Worm (Caenorhabditis elegans) whole organism, midembryonic: ENCODE results near the gene Y51H4A.935.
A peak's percentile ranks its signal among the peaks of the same experiment; 100 is the strongest.
"Not testable (repeated sequence)": the region's sequence is repeated elsewhere in the genome, so short reads cannot be mapped to it uniquely, and the experiment has no call there.

Experiments used
- T22C8.4 ChIP-seq: fragments of 200-800 bp; sonication (Bioruptor generic); IDR thresholded peaks from 2 replicates; pipeline ENCODE4 v1.3.6; 2022; ENCODE audit warnings: missing genetic modification characterization, missing compliant biosample characterization
- cog-1 ChIP-seq: sonication (generic microtip); optimal IDR thresholded peaks from 2 replicates; lab custom pipeline; 2016; ENCODE audit warnings: missing genetic modification characterization, missing compliant biosample characterization
- flt-1 ChIP-seq: fragments of 200-800 bp; sonication (Bioruptor generic); IDR thresholded peaks from 2 replicates; pipeline ENCODE4 v1.3.6; 2022; ENCODE audit warnings: missing genetic modification characterization, missing compliant biosample characterization
- klf-2 ChIP-seq: fragments of 200-800 bp; sonication (Bioruptor generic); conservative IDR thresholded peaks from 2 replicates; pipeline ENCODE4 v1.3.6; 2022; ENCODE audit warnings: missing genetic modification reagents, missing genetic modification characterization, missing compliant biosample characterization
- med-1 ChIP-seq: sonication (generic microtip); optimal IDR thresholded peaks from 2 replicates; lab custom pipeline; 2017; ENCODE audit warnings: missing genetic modification characterization, mild to moderate bottlenecking, missing compliant biosample characterization, antibody characterized with exemption, missing genetic modification reagents; ENCODE audit not compliant: insufficient read depth
- ref-1 ChIP-seq: fragments of 200-800 bp; sonication (Bioruptor generic); conservative IDR thresholded peaks from 2 replicates; pipeline ENCODE4 v1.3.6; 2022; ENCODE audit warnings: missing genetic modification reagents, missing genetic modification characterization, missing compliant biosample characterization
- tab-1 ChIP-seq: fragments of 200-800 bp; sonication (Bioruptor generic); IDR thresholded peaks from 2 replicates; pipeline ENCODE4 v1.3.6; 2022; ENCODE audit warnings: missing genetic modification characterization, missing compliant biosample characterization
- ztf-23 ChIP-seq: fragments of 200-800 bp; sonication (Bioruptor generic); IDR thresholded peaks from 2 replicates; pipeline ENCODE4 v1.3.6; 2022; ENCODE audit warnings: missing genetic modification reagents, missing genetic modification characterization, missing compliant biosample characterization
- ztf-29 ChIP-seq: fragments of 200-800 bp; sonication (Bioruptor generic); IDR thresholded peaks from 2 replicates; pipeline ENCODE4 v1.3.6; 2022; ENCODE audit warnings: missing genetic modification reagents, missing genetic modification characterization, missing compliant biosample characterization

The Y51H4A.935 gene

ce11 chrIV:16489958-16490357 is 17.1 kb downstream of the Y51H4A.935 start:
- TF ChIP-seq T22C8.4 (GFP tag; lab: Robert Waterston, UW) (0 out of 2 replicates have a peak, but pooled peaks have one; percentile 17), ztf-29 (GFP tag; lab: Robert Waterston, UW) (no peak), tab-1 (GFP tag; lab: Robert Waterston, UW) (0 out of 2 replicates have a peak, but pooled peaks have one; percentile 23), ztf-23 (GFP tag; lab: Robert Waterston, UW) (no peak)

ce11 chrIV:16488921-16489320 is 18.1 kb downstream of the Y51H4A.935 start, which contains the start of gene rho-1:
Gene rho-1 (minus strand): TSS chrIV:16489021.
- TF ChIP-seq T22C8.4 (GFP tag; lab: Robert Waterston, UW) = no peak
- no peak for TF ChIP-seq tab-1 (GFP tag; lab: Robert Waterston, UW)
- no peak for TF ChIP-seq cog-1 (tag; lab: Kevin White, UChicago)
- no peak for TF ChIP-seq med-1 (GFP tag; lab: Kevin White, UChicago)
- no peak for TF ChIP-seq ref-1 (GFP tag; lab: Robert Waterston, UW)
- no peak for TF ChIP-seq ztf-29 (GFP tag; lab: Robert Waterston, UW)
- TF ChIP-seq ztf-23 (GFP tag; lab: Robert Waterston, UW) = no peak
- TF ChIP-seq klf-2 (GFP tag; lab: Robert Waterston, UW) = no peak
- no peak for TF ChIP-seq flt-1

- TF ChIP-seq tab-1 (GFP tag; lab: Robert Waterston, UW) (no peak), T22C8.4 (GFP tag; lab: Robert Waterston, UW) (0 out of 2 replicates have a peak, but pooled peaks have one; percentile 50)
These were observed 23.5 kb downstream of the Y51H4A.935 start for ce11 chrIV:16483273-16484204.

ce11 chrIV:16482790-16483189 is 24.2 kb downstream of the Y51H4A.935 start:
- TF ChIP-seq ztf-23 (GFP tag; lab: Robert Waterston, UW) (no peak), T22C8.4 (GFP tag; lab: Robert Waterston, UW) (peak; percentile 51; the same call in 1 of the 2 replicates)

ce11 chrIV:16480888-16481287 is 26.1 kb downstream of the Y51H4A.935 start, which contains the start of gene Y51H4A.938:
Gene Y51H4A.938 (plus strand): TSS chrIV:16481188.
- not testable (repeated sequence) for TF ChIP-seq T22C8.4, ref-1, klf-2 (GFP tag; lab: Robert Waterston, UW)

ce11 chrIV:16477169-16477568 is 29.9 kb downstream of the Y51H4A.935 start, which contains the start of gene Y51H4A.1:
Gene Y51H4A.1 (minus strand): TSS chrIV:16477295.
- TF ChIP-seq klf-2 (GFP tag; lab: Robert Waterston, UW) = no peak
- no peak for TF ChIP-seq tab-1 (GFP tag; lab: Robert Waterston, UW)
- TF ChIP-seq ref-1 (GFP tag; lab: Robert Waterston, UW) = no peak
- TF ChIP-seq ztf-23 (GFP tag; lab: Robert Waterston, UW) = no peak
- TF ChIP-seq ztf-29 (GFP tag; lab: Robert Waterston, UW) = no peak
- TF ChIP-seq flt-1 = no peak
- no peak for TF ChIP-seq T22C8.4 (GFP tag; lab: Robert Waterston, UW)
- no peak for TF ChIP-seq med-1 (GFP tag; lab: Kevin White, UChicago)
- no peak for TF ChIP-seq cog-1 (tag; lab: Kevin White, UChicago)

- TF ChIP-seq tab-1 (GFP tag; lab: Robert Waterston, UW) (no peak), ztf-29 (GFP tag; lab: Robert Waterston, UW) (no peak), flt-1 (no peak), med-1 (GFP tag; lab: Kevin White, UChicago) (no peak), ref-1 (GFP tag; lab: Robert Waterston, UW) (no peak), ztf-23 (GFP tag; lab: Robert Waterston, UW) (no peak), klf-2 (GFP tag; lab: Robert Waterston, UW) (no peak), cog-1 (tag; lab: Kevin White, UChicago) (no peak), T22C8.4 (GFP tag; lab: Robert Waterston, UW) (no peak)
These were observed 31.0 kb downstream of the Y51H4A.935 start for ce11 chrIV:16476081-16476480.

- TF ChIP-seq ztf-29 (GFP tag; lab: Robert Waterston, UW) = no peak
- TF ChIP-seq tab-1 (GFP tag; lab: Robert Waterston, UW) = no peak
- TF ChIP-seq klf-2 (GFP tag; lab: Robert Waterston, UW) = no peak
- no peak for TF ChIP-seq flt-1
- no peak for TF ChIP-seq ztf-23 (GFP tag; lab: Robert Waterston, UW)
- no peak for TF ChIP-seq T22C8.4 (GFP tag; lab: Robert Waterston, UW)
- TF ChIP-seq med-1 (GFP tag; lab: Kevin White, UChicago) = no peak
- TF ChIP-seq ref-1 (GFP tag; lab: Robert Waterston, UW) = no peak
- no peak for TF ChIP-seq cog-1 (tag; lab: Kevin White, UChicago)
These were observed 35.5 kb downstream of the Y51H4A.935 start for ce11 chrIV:16471569-16471968.

- TF ChIP-seq ref-1 (GFP tag; lab: Robert Waterston, UW); ztf-29 (GFP tag; lab: Robert Waterston, UW); cog-1 (tag; lab: Kevin White, UChicago): not testable (repeated sequence)
These were observed 36.1 kb downstream of the Y51H4A.935 start, which contains the start of gene VY10G11R.1 for ce11 chrIV:16470888-16471287. Gene VY10G11R.1 (minus strand): TSS chrIV:16470988.
